Worm (Caenorhabditis elegans): Measurements from ENCODE around the gene Y37A1A.4.

ce11 chrIV:14001782-14002181 lies 67.6 kb downstream of the Y37A1A.4 start:
- TF ChIP-seq nhr-77 (tag; optimal IDR thresholded peaks at IDR 0.05) (no peak), snpc-4 (tag; optimal IDR thresholded peaks at IDR 0.05) (no peak), ztf-11 (tag; optimal IDR thresholded peaks at IDR 0.05) (no peak), lsy-2 (tag; optimal IDR thresholded peaks at IDR 0.05) (no peak), C16A3.4 (tag; optimal IDR thresholded peaks at IDR 0.05) (no peak)

Data from whole organism, L1 larva.